Fruit fly (Drosophila melanogaster) whole organism: ENCODE measurements around the gene CG8543.

Experiments used
- CG8478 ChIP-seq: fragments of >200 bp; optimal IDR thresholded peaks from 2 replicates; lab custom pipeline; 2018; ENCODE audit warnings: inconsistent platforms
- psq ChIP-seq: fragments of >200 bp; optimal IDR thresholded peaks from 2 replicates; lab custom pipeline; 2017

DNA sequence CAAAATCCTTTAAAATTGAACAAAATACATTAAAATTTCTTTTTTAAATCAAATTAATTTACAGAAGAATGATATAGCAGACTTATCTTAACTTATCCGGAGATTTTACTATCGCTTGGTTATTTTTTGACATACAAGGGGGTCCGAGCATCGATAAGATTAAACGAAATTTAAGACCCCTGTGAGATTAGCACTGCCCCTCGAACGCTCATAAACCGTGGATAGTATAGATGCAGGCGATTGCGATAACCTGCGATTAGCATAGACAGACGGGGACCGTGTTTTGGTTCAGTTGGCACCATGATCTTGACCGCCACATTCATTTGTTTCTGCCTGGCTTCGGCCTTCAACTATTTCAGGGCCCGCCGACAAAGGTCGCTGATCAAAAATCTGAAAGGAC, 21.5 kb upstream of the CG8543 start, which contains the start of gene Cyp316a1:
- TF ChIP-seq CG8478 (lab: Kevin White, UChicago): no peak
- TF ChIP-seq psq: no peak
